Fruit fly (Drosophila melanogaster) whole organism, embryonic: ENCODE data around the gene Lon.
A peak's percentile ranks its signal among the peaks of the same experiment; 100 is the strongest.

ENCODE experiments used
- B-H2 ChIP-seq: fragments of 200-800 bp; sonication (Bioruptor generic); optimal IDR thresholded peaks from 2 replicates; lab custom pipeline; 2018; ENCODE audit warnings: missing biosample characterization, mild to moderate bottlenecking, missing genetic modification characterization
- CG10274 ChIP-seq: fragments of 200-800 bp; sonication (Bioruptor generic); optimal IDR thresholded peaks from 3 replicates; lab custom pipeline; 2017; ENCODE audit warnings: missing biosample characterization, mild to moderate bottlenecking, missing genetic modification characterization
- CG10321 ChIP-seq: fragments of 200-800 bp; sonication (Bioruptor generic); IDR thresholded peaks from 2 replicates; pipeline ENCODE4 v1.3.6; 2022; ENCODE audit warnings: missing biosample characterization, missing genetic modification characterization
- CG12744 ChIP-seq: fragments of 200-800 bp; sonication (Bioruptor generic); optimal IDR thresholded peaks from 2 replicates; lab custom pipeline; 2016; ENCODE audit warnings: missing biosample characterization, missing genetic modification characterization
- CG13123 ChIP-seq: fragments of 200-800 bp; sonication (Bioruptor generic); optimal IDR thresholded peaks from 2 replicates; lab custom pipeline; 2016; ENCODE audit warnings: missing biosample characterization, missing genetic modification characterization
- CG15514 ChIP-seq: fragments of 200-800 bp; sonication (Bioruptor generic); optimal IDR thresholded peaks from 3 replicates; lab custom pipeline; 2017; ENCODE audit warnings: missing biosample characterization, missing genetic modification characterization, mild to moderate bottlenecking, moderate library complexity, missing genetic modification reagents
- CG17568 ChIP-seq: fragments of 200-800 bp; sonication (Bioruptor generic); optimal IDR thresholded peaks from 2 replicates; lab custom pipeline; 2018; ENCODE audit warnings: missing biosample characterization, mild to moderate bottlenecking, missing genetic modification characterization, moderate library complexity
- CG2678 ChIP-seq: fragments of 200-800 bp; sonication (Bioruptor generic); optimal IDR thresholded peaks from 3 replicates; lab custom pipeline; 2019; ENCODE audit warnings: missing biosample characterization, mild to moderate bottlenecking, missing genetic modification characterization, moderate library complexity
- CG2712 ChIP-seq: fragments of 200-800 bp; optimal IDR thresholded peaks from 3 replicates; lab custom pipeline; 2019; ENCODE audit warnings: missing biosample characterization, mild to moderate bottlenecking, missing genetic modification characterization, moderate library complexity
- CG2875 ChIP-seq: fragments of 200-800 bp; sonication (Bioruptor generic); optimal IDR thresholded peaks from 2 replicates; lab custom pipeline; 2017; ENCODE audit warnings: missing biosample characterization, mild to moderate bottlenecking, missing genetic modification characterization, missing genetic modification reagents
- CG32772 ChIP-seq: fragments of 200-800 bp; sonication (Bioruptor generic); IDR thresholded peaks from 2 replicates; pipeline ENCODE4 v1.3.6; 2022; ENCODE audit warnings: missing biosample characterization, missing genetic modification characterization
- CG3995 ChIP-seq: fragments of 200-800 bp; sonication (Bioruptor generic); optimal IDR thresholded peaks from 3 replicates; lab custom pipeline; 2016; ENCODE audit warnings: missing biosample characterization, missing genetic modification characterization
- CG6254 ChIP-seq: fragments of 200-800 bp; sonication (Bioruptor generic); optimal IDR thresholded peaks from 3 replicates; lab custom pipeline; 2017; ENCODE audit warnings: mild to moderate bottlenecking, missing biosample characterization, missing genetic modification reagents, missing genetic modification characterization
- CG8290 ChIP-seq, 3 experiments: fragments of 200-800 bp; sonication (Bioruptor generic); optimal IDR thresholded peaks; 2 replicates each; lab custom pipeline; 2016 to 2019; ENCODE audit warnings: missing biosample characterization in 3 of 3, missing genetic modification characterization in 3 of 3, mild to moderate bottlenecking in 2 of 3, moderate library complexity in 1 of 3
- CG8388 ChIP-seq: fragments of 200-800 bp; sonication (Bioruptor generic); optimal IDR thresholded peaks from 2 replicates; lab custom pipeline; 2019; ENCODE audit warnings: missing biosample characterization, mild to moderate bottlenecking, missing genetic modification characterization, moderate library complexity
- CG9932 ChIP-seq: fragments of 200-800 bp; sonication (Bioruptor generic); IDR thresholded peaks from 2 replicates; pipeline ENCODE4 v1.3.6; 2022; ENCODE audit warnings: missing biosample characterization, missing genetic modification characterization
- Drgx ChIP-seq: fragments of 200-800 bp; sonication (Bioruptor generic); IDR thresholded peaks from 2 replicates; pipeline ENCODE4 v1.3.6; 2022; ENCODE audit warnings: missing biosample characterization, missing genetic modification characterization
- Fer3 ChIP-seq: fragments of 200-800 bp; sonication (Bioruptor generic); optimal IDR thresholded peaks from 2 replicates; lab custom pipeline; 2018; ENCODE audit warnings: missing biosample characterization, mild to moderate bottlenecking, missing genetic modification characterization, moderate library complexity
- HLHmδ ChIP-seq: fragments of 200-800 bp; sonication (Bioruptor generic); optimal IDR thresholded peaks from 2 replicates; lab custom pipeline; 2018; ENCODE audit warnings: missing biosample characterization, mild to moderate bottlenecking, missing genetic modification characterization, moderate library complexity
- Med ChIP-seq: fragments of 200-800 bp; sonication (Bioruptor generic); peaks from one replicate; lab custom pipeline; 2016; ENCODE audit warnings: missing biosample characterization, missing genetic modification characterization, mild to moderate bottlenecking, inconsistent platforms, moderate library complexity
- Myb ChIP-seq: fragments of 200-800 bp; sonication (Bioruptor generic); optimal IDR thresholded peaks from 2 replicates; lab custom pipeline; 2016; ENCODE audit warnings: missing biosample characterization, missing genetic modification characterization
- Ravus ChIP-seq: fragments of 200-800 bp; sonication (Bioruptor generic); IDR thresholded peaks from 2 replicates; pipeline ENCODE4 v1.3.6; 2022; ENCODE audit warnings: missing biosample characterization, missing genetic modification characterization
- Rx ChIP-seq: fragments of 200-800 bp; sonication (Bioruptor generic); IDR thresholded peaks from 2 replicates; pipeline ENCODE4 v1.3.6; 2022; ENCODE audit warnings: missing biosample characterization, missing genetic modification characterization
- Sin3A ChIP-seq: fragments of >200 bp; optimal IDR thresholded peaks from 2 replicates; lab custom pipeline; 2018
- Stat92E ChIP-seq, 3 experiments: fragments of >200 bp in 2 of 3; fragments of 200-800 bp in 1 of 3; sonication (Bioruptor generic) in 1 of 3; optimal IDR thresholded peaks; 2 replicates each; lab custom pipeline; 2017 to 2019; ENCODE audit warnings: missing biosample characterization in 3 of 3, missing genetic modification characterization in 3 of 3, mild to moderate bottlenecking in 1 of 3, moderate library complexity in 1 of 3
- TFAM ChIP-seq: fragments of 200-800 bp; sonication (Bioruptor generic); optimal IDR thresholded peaks from 2 replicates; lab custom pipeline; 2017; ENCODE audit warnings: missing biosample characterization, missing genetic modification characterization, inconsistent platforms
- btn ChIP-seq: fragments of 200-800 bp; sonication (Bioruptor generic); optimal IDR thresholded peaks from 2 replicates; lab custom pipeline; 2016; ENCODE audit warnings: missing biosample characterization, missing genetic modification characterization
- chinmo ChIP-seq: fragments of 200-800 bp; sonication (Bioruptor generic); IDR thresholded peaks from 4 replicates; pipeline ENCODE4 v1.3.6; 2022; ENCODE audit warnings: missing biosample characterization, missing genetic modification characterization; ENCODE audit not compliant: partially characterized antibody
- crp ChIP-seq, 2 experiments: fragments of 200-800 bp; sonication (Bioruptor generic); optimal IDR thresholded peaks; 2 replicates in 1 of 2; 3 replicates in 1 of 2; lab custom pipeline; 2017; ENCODE audit warnings: missing biosample characterization in 2 of 2, missing genetic modification characterization in 2 of 2, mild to moderate bottlenecking in 1 of 2, moderate library complexity in 1 of 2
- eve ChIP-seq, 2 experiments: fragments of >200 bp; optimal IDR thresholded peaks; 2 replicates each; lab custom pipeline; 2017; ENCODE audit warnings: missing biosample characterization in 2 of 2, missing genetic modification characterization in 2 of 2
- fru ChIP-seq: fragments of >200 bp; optimal IDR thresholded peaks from 2 replicates; lab custom pipeline; 2017
- gem ChIP-seq: fragments of 200-800 bp; sonication (Bioruptor generic); optimal IDR thresholded peaks from 2 replicates; lab custom pipeline; 2019; ENCODE audit warnings: missing biosample characterization, mild to moderate bottlenecking, missing genetic modification characterization, moderate library complexity
- hbn ChIP-seq: fragments of 200-800 bp; sonication (Bioruptor generic); IDR thresholded peaks from 2 replicates; pipeline ENCODE4 v1.3.6; 2022; ENCODE audit warnings: missing biosample characterization, missing genetic modification characterization; ENCODE audit not compliant: partially characterized antibody
- hth ChIP-seq: fragments of >200 bp; optimal IDR thresholded peaks from 2 replicates; lab custom pipeline; 2017; ENCODE audit warnings: inconsistent platforms
- kah ChIP-seq: fragments of 200-800 bp; sonication (Bioruptor generic); optimal IDR thresholded peaks from 2 replicates; lab custom pipeline; 2018; ENCODE audit warnings: missing biosample characterization, mild to moderate bottlenecking, missing genetic modification characterization
- lola ChIP-seq, 3 experiments: fragments of >200 bp in 2 of 3; fragments of 200-800 bp in 1 of 3; sonication (Bioruptor generic) in 1 of 3; optimal IDR thresholded peaks; 2 replicates each; lab custom pipeline; 2017 to 2019; ENCODE audit warnings: missing biosample characterization in 3 of 3, missing genetic modification characterization in 3 of 3, mild to moderate bottlenecking in 1 of 3, moderate library complexity in 1 of 3
- mirr ChIP-seq: fragments of 200-800 bp; sonication (Bioruptor generic); optimal IDR thresholded peaks from 3 replicates; lab custom pipeline; 2018; ENCODE audit warnings: missing biosample characterization, mild to moderate bottlenecking, missing genetic modification characterization
- nerfin-2 ChIP-seq: fragments of 200-800 bp; sonication (Bioruptor generic); IDR thresholded peaks from 2 replicates; pipeline ENCODE4 v1.3.6; 2022; ENCODE audit warnings: missing biosample characterization, missing genetic modification characterization; ENCODE audit not compliant: partially characterized antibody
- oc ChIP-seq: fragments of 200-800 bp; sonication (Bioruptor generic); optimal IDR thresholded peaks from 2 replicates; lab custom pipeline; 2018; ENCODE audit warnings: missing biosample characterization, mild to moderate bottlenecking, missing genetic modification characterization, moderate library complexity
- org-1 ChIP-seq: fragments of 200-800 bp; sonication (Bioruptor generic); optimal IDR thresholded peaks from 2 replicates; lab custom pipeline; 2017; ENCODE audit warnings: missing biosample characterization, missing genetic modification characterization
- p53 ChIP-seq: fragments of 200-800 bp; sonication (Bioruptor generic); optimal IDR thresholded peaks from 2 replicates; lab custom pipeline; 2016; ENCODE audit warnings: missing biosample characterization, missing genetic modification characterization
- pho ChIP-seq: fragments of 200-800 bp; sonication (Bioruptor generic); optimal IDR thresholded peaks from 2 replicates; lab custom pipeline; 2016; ENCODE audit warnings: missing biosample characterization, missing genetic modification characterization
- pita ChIP-seq: fragments of 200-800 bp; sonication (Bioruptor generic); optimal IDR thresholded peaks from 2 replicates; lab custom pipeline; 2017; ENCODE audit warnings: missing biosample characterization, mild to moderate bottlenecking, missing genetic modification characterization
- seq ChIP-seq: fragments of 200-800 bp; sonication (Bioruptor generic); IDR thresholded peaks from 2 replicates; pipeline ENCODE4 v1.3.6; 2022; ENCODE audit warnings: missing biosample characterization, missing genetic modification characterization
- slbo ChIP-seq: fragments of 200-800 bp; sonication (Bioruptor generic); IDR thresholded peaks from 2 replicates; pipeline ENCODE4 v1.3.6; 2022; ENCODE audit warnings: missing biosample characterization, missing genetic modification characterization
- tio ChIP-seq: fragments of 200-800 bp; sonication (Bioruptor generic); optimal IDR thresholded peaks from 2 replicates; lab custom pipeline; 2017; ENCODE audit warnings: missing biosample characterization, missing genetic modification characterization, inconsistent platforms
- usp ChIP-seq: fragments of >200 bp; optimal IDR thresholded peaks from 2 replicates; lab custom pipeline; 2017; ENCODE audit warnings: missing biosample characterization, missing genetic modification characterization
- zfh1 ChIP-seq: fragments of 200-800 bp; sonication (Bioruptor generic); IDR thresholded peaks from 3 replicates; pipeline ENCODE4 v1.3.6; 2022; ENCODE audit warnings: missing biosample characterization, missing genetic modification characterization

Gene Lon

dm6 chr3L:19632766-19633632 is 21.0 kb upstream of the Lon start (continued):
- TF ChIP-seq lola (GFP tag; optimal IDR thresholded peaks at IDR 0.05; lab: Kevin White, UChicago) (no peak), eve (GFP tag; optimal IDR thresholded peaks at IDR 0.05; lab: Kevin White, UChicago) (peak in 1 of 2 experiments; percentile 66), kah (GFP tag; lab: Kevin White, UChicago) (peak; percentile 83), chinmo (GFP tag; lab: Robert Waterston, UW) (peak; percentile 82; the same call in 3 of the 4 replicates), CG9932 (GFP tag; lab: Robert Waterston, UW) (peak; percentile 88), gem (tag; lab: Kevin White, UChicago) (peak; percentile 70), CG32772 (peak; percentile 34; the same call in 1 of the 2 replicates), CG8388 (GFP tag; lab: Kevin White, UChicago) (no peak), p53 (GFP tag; lab: Kevin White, UChicago) (no peak), oc (tag; lab: Kevin White, UChicago) (peak; percentile 17), btn (no peak), CG2678 (tag; lab: Kevin White, UChicago) (peak; percentile 78), TFAM (GFP tag; lab: Kevin White, UChicago) (no peak), pita (no peak), CG2712 (peak; percentile 51), hth (lab: Kevin White, UChicago) (no peak), CG8290 (GFP tag; optimal IDR thresholded peaks at IDR 0.05; lab: Kevin White, UChicago) (no peak), CG8290 (tag; optimal IDR thresholded peaks at IDR 0.05; lab: Kevin White, UChicago) (peak in 1 of 2 experiments; percentile 70), fru (lab: Kevin White, UChicago) (no peak), CG6254 (GFP tag; lab: Kevin White, UChicago) (no peak), Med (GFP tag; lab: Kevin White, UChicago) (peak; percentile 84), org-1 (GFP tag; lab: Kevin White, UChicago) (peak; percentile 3), CG12744 (peak; percentile 25), Rx (GFP tag; lab: Robert Waterston, UW) (no peak), hbn (GFP tag; lab: Robert Waterston, UW) (no peak), Fer3 (tag; lab: Kevin White, UChicago) (peak; percentile 78), slbo (GFP tag; lab: Robert Waterston, UW) (peak; percentile 90), Ravus (GFP tag; lab: Robert Waterston, UW) (no peak; the same call in 1 of the 2 replicates), mirr (peak; percentile 59), CG3995 (GFP tag; lab: Kevin White, UChicago) (peak; percentile 37), CG15514 (GFP tag; lab: Kevin White, UChicago) (peak; percentile 64), CG13123 (GFP tag; lab: Kevin White, UChicago) (peak; percentile 21), Sin3A (lab: Kevin White, UChicago) (no peak), crp (GFP tag; optimal IDR thresholded peaks at IDR 0.05; lab: Kevin White, UChicago) (peak in 1 of 2 experiments; percentile 33), usp (GFP tag; lab: Kevin White, UChicago) (no peak), HLHmδ (no peak), Myb (GFP tag; lab: Kevin White, UChicago) (peak; percentile 4), pho (peak; percentile 66), CG10321 (GFP tag; lab: Robert Waterston, UW) (no peak), CG10274 (GFP tag; lab: Kevin White, UChicago) (peak; percentile 19), nerfin-2 (GFP tag; lab: Robert Waterston, UW) (peak; percentile 32; the same call in 1 of the 2 replicates), Stat92E (GFP tag; optimal IDR thresholded peaks at IDR 0.05; lab: Kevin White, UChicago) (no peak), CG17568 (GFP tag; lab: Kevin White, UChicago) (no peak), seq (GFP tag; lab: Robert Waterston, UW) (0 out of 2 replicates have a peak, but pooled peaks have one; percentile 54), B-H2 (GFP tag; lab: Kevin White, UChicago) (peak; percentile 40), CG2875 (no peak), zfh1 (GFP tag; lab: Robert Waterston, UW) (peak; percentile 21; the same call in 1 of the 3 replicates), tio (peak; percentile 49), Drgx (peak; percentile 72)
